Worm (Caenorhabditis elegans): ENCODE measurements around the gene C07B5.6.

The C07B5.6 gene

DNA sequence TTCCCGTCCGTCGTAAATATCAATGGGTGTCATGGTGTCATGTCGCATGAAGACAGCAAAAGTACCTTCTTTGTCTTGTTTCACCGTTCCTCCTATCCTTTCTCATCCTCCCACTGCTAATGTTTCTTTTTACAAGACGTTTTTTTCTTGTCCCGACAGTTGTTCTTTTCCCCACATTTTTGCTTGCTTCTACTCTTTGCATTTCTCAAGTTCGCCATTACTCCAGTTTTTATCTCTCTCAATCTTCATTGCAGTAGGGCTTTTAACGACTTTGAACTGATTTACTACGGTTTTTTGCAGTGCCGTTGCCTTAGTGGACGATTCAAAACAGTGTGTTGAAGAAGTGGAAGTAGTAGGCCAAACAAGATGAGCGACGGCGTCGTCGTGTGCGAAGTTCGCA lies 10.5 kb downstream of the C07B5.6 start, which contains the start of gene C07B5.4:
Gene C07B5.4, plus strand, starts transcription at position 301 of the 400 bp plus-strand sequence.
- TF ChIP-seq ztf-23 (GFP tag; IDR thresholded peaks at IDR 0.05) = no peak
- TF ChIP-seq med-1 (GFP tag; optimal IDR thresholded peaks at IDR 0.05; ENCODE audit: insufficient read depth) = no peak
- TF ChIP-seq cog-1 (tag; optimal IDR thresholded peaks at IDR 0.05) = no peak
- no peak for TF ChIP-seq ztf-29 (GFP tag; IDR thresholded peaks at IDR 0.05)
- TF ChIP-seq tab-1 (GFP tag; IDR thresholded peaks at IDR 0.05) = no peak
- no peak for TF ChIP-seq flt-1 (GFP tag; IDR thresholded peaks at IDR 0.05)
- no peak for TF ChIP-seq ref-1 (GFP tag; conservative IDR thresholded peaks at IDR 0.05)
- no peak for TF ChIP-seq klf-2 (GFP tag; conservative IDR thresholded peaks at IDR 0.05)
- no peak for TF ChIP-seq T22C8.4 (GFP tag; IDR thresholded peaks at IDR 0.05)

DNA sequence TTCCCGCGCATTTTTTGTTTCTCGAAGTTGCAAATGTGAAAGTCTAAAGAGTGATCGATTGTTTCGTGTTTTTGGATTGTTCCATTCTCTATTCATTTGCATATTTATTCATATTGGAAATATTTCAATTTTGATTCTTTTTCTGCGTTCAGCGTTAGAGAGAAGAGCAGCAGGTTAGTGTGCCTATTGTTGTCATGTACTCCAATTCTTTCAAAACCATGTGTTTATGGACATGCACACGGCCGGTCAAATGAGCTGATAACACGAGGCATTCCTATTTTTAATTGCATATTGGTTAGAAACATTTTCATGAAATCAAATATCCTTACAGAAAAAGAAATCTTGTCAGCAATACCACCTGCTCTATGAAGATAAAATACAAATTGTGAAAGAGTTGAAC lies 12.8 kb downstream of the C07B5.6 start:
- TF ChIP-seq flt-1 (GFP tag; IDR thresholded peaks at IDR 0.05) (no peak), ref-1 (GFP tag; conservative IDR thresholded peaks at IDR 0.05) (no peak)

DNA sequence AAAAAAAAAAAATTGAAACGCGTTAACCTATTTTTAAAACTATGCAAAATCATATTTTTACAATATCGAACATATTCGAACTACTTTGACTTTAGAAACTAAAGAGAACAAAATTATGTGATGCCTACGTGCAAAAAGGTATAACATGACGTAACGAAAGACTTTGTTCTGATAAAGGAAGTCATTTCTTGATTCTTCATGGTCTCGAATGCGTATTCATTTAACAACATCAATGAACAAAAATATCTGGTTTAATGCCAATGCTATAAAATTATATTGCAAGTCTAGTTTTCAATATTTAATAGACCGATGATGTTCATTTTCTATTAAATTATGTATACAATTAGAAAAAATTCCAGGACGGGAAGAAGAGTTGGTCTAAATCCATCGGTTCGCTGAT lies 17.2 kb downstream of the C07B5.6 start:
- TF ChIP-seq ztf-29 (GFP tag; IDR thresholded peaks at IDR 0.05) (no peak), cog-1 (tag; optimal IDR thresholded peaks at IDR 0.05) (no peak), med-1 (GFP tag; optimal IDR thresholded peaks at IDR 0.05; ENCODE audit: insufficient read depth) (no peak), ztf-23 (GFP tag; IDR thresholded peaks at IDR 0.05) (no peak), klf-2 (GFP tag; conservative IDR thresholded peaks at IDR 0.05) (no peak), ref-1 (GFP tag; conservative IDR thresholded peaks at IDR 0.05) (no peak), flt-1 (GFP tag; IDR thresholded peaks at IDR 0.05) (no peak), T22C8.4 (GFP tag; IDR thresholded peaks at IDR 0.05) (no peak), tab-1 (GFP tag; IDR thresholded peaks at IDR 0.05) (no peak)

DNA sequence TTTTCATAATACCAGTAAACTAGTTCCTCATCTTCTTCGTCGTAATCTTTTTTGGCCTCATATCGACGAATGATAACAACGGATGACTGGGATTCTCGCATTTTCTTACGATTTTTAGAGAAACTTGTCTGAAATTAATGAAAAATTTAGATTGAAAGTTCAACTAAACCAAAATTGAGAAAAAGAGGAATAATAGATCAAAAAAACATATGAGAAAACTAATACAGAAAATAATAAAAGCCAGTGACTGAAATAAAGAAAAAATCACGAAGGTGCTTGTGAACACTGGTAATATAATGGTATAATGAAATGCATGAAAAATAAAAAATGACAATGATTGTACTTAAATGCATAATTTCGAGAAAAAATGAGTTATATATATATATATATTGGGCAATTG lies 17.8 kb downstream of the C07B5.6 start, which contains the start of gene C07B5.8:
Gene C07B5.8, minus strand, starts transcription at position 101 of the 400 bp plus-strand sequence.
- TF ChIP-seq klf-2 (GFP tag; conservative IDR thresholded peaks at IDR 0.05) = no peak
- TF ChIP-seq tab-1 (GFP tag; IDR thresholded peaks at IDR 0.05) = no peak
- no peak for TF ChIP-seq cog-1 (tag; optimal IDR thresholded peaks at IDR 0.05)
- no peak for TF ChIP-seq T22C8.4 (GFP tag; IDR thresholded peaks at IDR 0.05)
- no peak for TF ChIP-seq flt-1 (GFP tag; IDR thresholded peaks at IDR 0.05)
- no peak for TF ChIP-seq ztf-29 (GFP tag; IDR thresholded peaks at IDR 0.05)

DNA sequence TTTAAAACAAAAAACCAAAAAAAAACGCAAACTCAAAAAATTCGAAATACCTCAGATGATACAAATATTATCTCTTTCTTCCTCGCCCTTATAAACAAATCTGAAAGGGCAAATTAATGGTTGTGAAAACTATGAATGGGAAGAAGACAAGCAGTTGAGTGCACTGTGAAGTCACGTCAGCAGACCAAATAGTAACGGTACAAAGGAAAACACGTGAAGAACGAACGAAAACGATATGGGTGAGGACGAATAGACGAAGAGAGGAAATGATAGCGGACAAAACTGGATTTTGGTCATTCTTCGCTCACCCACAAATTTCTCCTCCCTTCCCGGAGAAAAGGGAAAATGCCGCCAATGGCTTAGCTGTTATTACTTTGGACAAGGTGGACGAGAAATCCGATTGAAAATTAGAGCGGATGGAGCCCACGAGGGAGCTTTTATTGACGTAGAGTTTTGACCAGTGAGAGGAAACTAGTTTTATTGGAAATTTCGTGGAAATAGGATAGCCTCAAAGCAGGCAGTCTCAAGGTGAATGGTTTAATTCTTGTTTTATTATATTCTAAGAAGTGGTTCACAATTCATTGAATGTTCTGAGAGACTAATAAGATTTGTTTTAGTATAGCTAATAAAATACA lies 18.8 kb downstream of the C07B5.6 start:
- TF ChIP-seq T22C8.4 (GFP tag; IDR thresholded peaks at IDR 0.05) (no peak), ztf-23 (GFP tag; IDR thresholded peaks at IDR 0.05) (no peak), flt-1 (GFP tag; IDR thresholded peaks at IDR 0.05) (no peak), cog-1 (tag; optimal IDR thresholded peaks at IDR 0.05) (no peak), klf-2 (GFP tag; conservative IDR thresholded peaks at IDR 0.05) (no peak), ztf-29 (GFP tag; IDR thresholded peaks at IDR 0.05) (no peak), tab-1 (GFP tag; IDR thresholded peaks at IDR 0.05) (no peak), med-1 (GFP tag; optimal IDR thresholded peaks at IDR 0.05; ENCODE audit: insufficient read depth) (no peak), ref-1 (GFP tag; conservative IDR thresholded peaks at IDR 0.05) (no peak)

DNA sequence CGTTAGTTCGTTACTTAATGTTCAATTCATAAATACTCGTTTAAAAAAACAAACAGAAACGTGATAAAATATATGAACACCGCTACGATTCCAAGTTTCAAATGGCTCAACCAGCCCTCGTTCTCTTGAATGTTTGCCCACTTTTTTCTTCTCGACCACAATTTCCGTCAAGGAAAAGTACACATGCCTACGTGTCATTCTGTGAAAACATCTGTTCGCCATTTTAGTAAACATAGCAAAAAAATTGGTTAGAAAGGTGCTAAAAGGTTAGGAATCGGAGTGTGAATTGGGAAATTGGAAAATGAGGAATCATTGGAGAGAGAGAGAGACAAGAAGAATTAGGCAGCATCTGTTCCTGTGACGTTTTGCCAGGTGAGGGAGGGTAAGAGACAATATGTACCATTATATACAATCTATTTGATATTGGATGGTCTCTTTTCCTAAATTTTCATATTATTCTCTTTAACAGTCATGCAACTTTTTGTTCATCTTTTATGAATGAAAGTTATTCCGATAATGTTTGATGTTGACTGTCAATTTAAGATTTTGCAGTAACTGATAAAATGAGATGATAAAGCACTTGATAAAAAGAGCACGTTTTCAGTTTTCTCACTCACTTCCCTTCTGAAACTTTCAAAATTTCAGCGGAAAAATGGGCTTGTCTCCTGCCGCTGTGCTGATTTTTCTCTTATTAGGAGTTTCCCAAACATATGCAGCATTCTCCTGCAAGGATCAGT lies 20.6 kb downstream of the C07B5.6 start, which contains the start of gene nuc-1:
Gene nuc-1, plus strand, starts transcription at position 612 of the 737 bp plus-strand sequence.
- TF ChIP-seq ztf-29 (GFP tag; IDR thresholded peaks at IDR 0.05) (no peak), ztf-23 (GFP tag; IDR thresholded peaks at IDR 0.05) (no peak), cog-1 (tag; optimal IDR thresholded peaks at IDR 0.05) (no peak), flt-1 (GFP tag; IDR thresholded peaks at IDR 0.05) (no peak), T22C8.4 (GFP tag; IDR thresholded peaks at IDR 0.05) (no peak), med-1 (GFP tag; optimal IDR thresholded peaks at IDR 0.05; ENCODE audit: insufficient read depth) (no peak), ref-1 (GFP tag; conservative IDR thresholded peaks at IDR 0.05) (no peak), klf-2 (GFP tag; conservative IDR thresholded peaks at IDR 0.05) (no peak), tab-1 (GFP tag; IDR thresholded peaks at IDR 0.05) (no peak)

DNA sequence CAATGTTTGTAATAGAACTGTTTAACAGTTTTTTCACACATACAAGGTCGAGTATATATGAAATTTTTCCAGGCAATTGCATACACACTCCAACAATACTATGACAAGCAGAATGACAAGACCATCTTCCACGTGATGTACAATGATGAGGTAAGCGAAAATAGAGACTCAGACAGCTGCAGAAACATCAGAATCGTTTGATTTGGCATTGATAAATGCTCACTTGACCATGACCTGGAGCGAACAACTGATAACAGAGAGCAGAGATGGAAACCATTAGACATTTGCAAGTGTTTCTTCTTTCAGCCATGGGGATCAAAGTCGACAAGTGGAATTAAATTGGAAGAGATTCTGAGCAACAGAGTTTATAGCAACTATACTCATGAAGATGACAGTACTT lies 21.6 kb downstream of the C07B5.6 start:
- TF ChIP-seq T22C8.4 (GFP tag; IDR thresholded peaks at IDR 0.05) = no peak
- no peak for TF ChIP-seq cog-1 (tag; optimal IDR thresholded peaks at IDR 0.05)
- TF ChIP-seq tab-1 (GFP tag; IDR thresholded peaks at IDR 0.05) = no peak
- TF ChIP-seq klf-2 (GFP tag; conservative IDR thresholded peaks at IDR 0.05) = no peak
- no peak for TF ChIP-seq ztf-29 (GFP tag; IDR thresholded peaks at IDR 0.05)
- TF ChIP-seq med-1 (GFP tag; optimal IDR thresholded peaks at IDR 0.05; ENCODE audit: insufficient read depth) = no peak
- TF ChIP-seq flt-1 (GFP tag; IDR thresholded peaks at IDR 0.05) = no peak
- no peak for TF ChIP-seq ref-1 (GFP tag; conservative IDR thresholded peaks at IDR 0.05)
- no peak for TF ChIP-seq ztf-23 (GFP tag; IDR thresholded peaks at IDR 0.05)

DNA sequence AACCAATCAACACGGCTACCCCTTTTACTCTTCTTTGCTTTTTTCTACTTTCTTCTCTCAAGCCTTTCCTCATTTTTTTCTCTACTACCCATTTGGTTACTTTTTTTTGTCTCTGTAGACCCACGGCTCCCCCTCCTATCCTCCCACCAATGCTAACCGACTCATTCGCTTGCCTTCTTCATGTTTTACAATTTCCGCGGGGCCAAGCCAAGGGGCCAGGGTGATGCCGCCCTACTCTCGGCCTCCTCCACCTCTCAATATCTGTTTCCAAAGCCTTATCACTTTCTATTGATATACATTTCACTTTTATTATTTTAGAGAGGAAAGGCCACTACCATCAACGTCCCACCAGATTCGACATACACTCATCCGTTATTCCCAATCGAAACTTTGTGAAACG lies 24.5 kb downstream of the C07B5.6 start, which contains the start of gene F49E2.5:
Gene F49E2.5, plus strand, starts transcription at position 301 of the 400 bp plus-strand sequence.
- TF ChIP-seq ref-1 (GFP tag; conservative IDR thresholded peaks at IDR 0.05) = no peak
- no peak for TF ChIP-seq flt-1 (GFP tag; IDR thresholded peaks at IDR 0.05)
- no peak for TF ChIP-seq cog-1 (tag; optimal IDR thresholded peaks at IDR 0.05)
- no peak for TF ChIP-seq T22C8.4 (GFP tag; IDR thresholded peaks at IDR 0.05)
- TF ChIP-seq ztf-23 (GFP tag; IDR thresholded peaks at IDR 0.05) = no peak
- TF ChIP-seq med-1 (GFP tag; optimal IDR thresholded peaks at IDR 0.05; ENCODE audit: insufficient read depth) = no peak
- TF ChIP-seq klf-2 (GFP tag; conservative IDR thresholded peaks at IDR 0.05) = no peak
- TF ChIP-seq ztf-29 (GFP tag; IDR thresholded peaks at IDR 0.05) = no peak
- TF ChIP-seq tab-1 (GFP tag; IDR thresholded peaks at IDR 0.05) = no peak

DNA sequence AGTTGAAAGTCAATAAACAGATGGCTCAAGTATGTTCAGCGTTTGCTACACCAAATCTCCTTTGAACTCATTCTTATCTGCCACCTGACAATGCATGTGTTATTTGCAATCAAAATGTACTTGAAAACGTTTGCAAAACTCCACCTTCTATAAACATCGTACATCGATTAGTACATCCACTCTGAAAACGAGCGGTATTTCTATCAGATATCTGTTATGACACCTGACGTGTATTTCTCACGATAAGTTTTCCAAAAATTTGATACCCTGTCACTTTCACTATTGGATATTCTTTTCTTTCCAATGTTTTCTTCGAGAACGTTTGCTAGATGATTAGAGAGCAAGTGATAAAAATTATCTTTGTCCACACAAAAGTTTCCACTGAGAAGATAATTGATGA lies 25.6 kb downstream of the C07B5.6 start:
- TF ChIP-seq ztf-29 (GFP tag; IDR thresholded peaks at IDR 0.05) (no peak), cog-1 (tag; optimal IDR thresholded peaks at IDR 0.05) (no peak), ztf-23 (GFP tag; IDR thresholded peaks at IDR 0.05) (no peak), tab-1 (GFP tag; IDR thresholded peaks at IDR 0.05) (no peak), med-1 (GFP tag; optimal IDR thresholded peaks at IDR 0.05; ENCODE audit: insufficient read depth) (no peak), flt-1 (GFP tag; IDR thresholded peaks at IDR 0.05) (no peak), ref-1 (GFP tag; conservative IDR thresholded peaks at IDR 0.05) (no peak), T22C8.4 (GFP tag; IDR thresholded peaks at IDR 0.05) (no peak), klf-2 (GFP tag; conservative IDR thresholded peaks at IDR 0.05) (no peak)
